Worm (Caenorhabditis elegans) whole organism, midembryonic: ENCODE measurements around the gene pps-1.

ENCODE experiments used
- T22C8.4 ChIP-seq: fragments of 200-800 bp; sonication (Bioruptor generic); IDR thresholded peaks from 2 replicates; pipeline ENCODE4 v1.3.6; 2022; ENCODE audit warnings: missing genetic modification characterization, missing compliant biosample characterization
- cog-1 ChIP-seq: sonication (generic microtip); optimal IDR thresholded peaks from 2 replicates; lab custom pipeline; 2016; ENCODE audit warnings: missing genetic modification characterization, missing compliant biosample characterization
- flt-1 ChIP-seq: fragments of 200-800 bp; sonication (Bioruptor generic); IDR thresholded peaks from 2 replicates; pipeline ENCODE4 v1.3.6; 2022; ENCODE audit warnings: missing genetic modification characterization, missing compliant biosample characterization
- ref-1 ChIP-seq: fragments of 200-800 bp; sonication (Bioruptor generic); conservative IDR thresholded peaks from 2 replicates; pipeline ENCODE4 v1.3.6; 2022; ENCODE audit warnings: missing genetic modification reagents, missing genetic modification characterization, missing compliant biosample characterization
- ztf-23 ChIP-seq: fragments of 200-800 bp; sonication (Bioruptor generic); IDR thresholded peaks from 2 replicates; pipeline ENCODE4 v1.3.6; 2022; ENCODE audit warnings: missing genetic modification reagents, missing genetic modification characterization, missing compliant biosample characterization
- ztf-29 ChIP-seq: fragments of 200-800 bp; sonication (Bioruptor generic); IDR thresholded peaks from 2 replicates; pipeline ENCODE4 v1.3.6; 2022; ENCODE audit warnings: missing genetic modification reagents, missing genetic modification characterization, missing compliant biosample characterization

- TF ChIP-seq cog-1 (tag; lab: Kevin White, UChicago): no peak
- no peak for TF ChIP-seq flt-1 (GFP tag; lab: Robert Waterston, UW)
- no peak for TF ChIP-seq T22C8.4 (GFP tag; lab: Robert Waterston, UW)
- TF ChIP-seq ztf-29 (GFP tag; lab: Robert Waterston, UW): no peak
- TF ChIP-seq ref-1 (GFP tag; lab: Robert Waterston, UW): no peak
- no peak for TF ChIP-seq ztf-23
Observed at ce11 chrIV:10146885-10147284, 14.9 kb upstream of the pps-1 start, which contains the start of gene T14G10.8.
